Worm (Caenorhabditis elegans) whole organism, L2 larva: Measurements from ENCODE around the gene C32B5.18.

ENCODE experiments used
- ZK546.5 ChIP-seq: sonication (generic microtip); optimal IDR thresholded peaks from 2 replicates; lab custom pipeline; 2017; ENCODE audit warnings: missing biosample characterization, missing genetic modification characterization
- alr-1 ChIP-seq: fragments of 150-350 bp; optimal IDR thresholded peaks from 2 replicates; lab custom pipeline; 2014; ENCODE audit warnings: missing biosample characterization, missing genetic modification characterization
- aly-2 ChIP-seq: fragments of 150-350 bp; optimal IDR thresholded peaks from 2 replicates; lab custom pipeline; 2014; ENCODE audit warnings: missing biosample characterization, missing genetic modification characterization
- ama-1 ChIP-seq: fragments of 150-350 bp; optimal IDR thresholded peaks from 2 replicates; lab custom pipeline; 2018; ENCODE audit warnings: inconsistent platforms
- egl-27 ChIP-seq: sonication (generic microtip); optimal IDR thresholded peaks from 3 replicates; lab custom pipeline; 2017; ENCODE audit warnings: missing biosample characterization, missing genetic modification reagents, missing genetic modification characterization
- lin-39 ChIP-seq: fragments of 150-350 bp; optimal IDR thresholded peaks from 2 replicates; lab custom pipeline; 2014; ENCODE audit warnings: missing biosample characterization, missing genetic modification reagents, missing genetic modification characterization
- lsy-2 ChIP-seq, 2 experiments: fragments of 150-350 bp in 1 of 2; sonication (generic microtip) in 1 of 2; optimal IDR thresholded peaks; 2 replicates each; lab custom pipeline; 2014 to 2017; ENCODE audit warnings: missing biosample characterization in 2 of 2, missing genetic modification characterization in 2 of 2
- mdl-1 ChIP-seq, 2 experiments: fragments of 150-350 bp in 1 of 2; sonication (generic microtip) in 1 of 2; optimal IDR thresholded peaks; 2 replicates each; lab custom pipeline; 2017; ENCODE audit warnings: missing biosample characterization in 2 of 2, missing genetic modification characterization in 2 of 2
- nhr-237 ChIP-seq: fragments of 150-350 bp; optimal IDR thresholded peaks from 2 replicates; lab custom pipeline; 2014; ENCODE audit warnings: missing biosample characterization, missing genetic modification characterization
- unc-62 ChIP-seq: fragments of 150-350 bp; optimal IDR thresholded peaks from 2 replicates; lab custom pipeline; 2014; ENCODE audit warnings: missing biosample characterization, missing genetic modification reagents, missing genetic modification characterization
- ztf-11 ChIP-seq: sonication (generic microtip); optimal IDR thresholded peaks from 2 replicates; lab custom pipeline; 2017; ENCODE audit warnings: missing biosample characterization, missing genetic modification characterization
- ztf-4 ChIP-seq: fragments of 150-350 bp; optimal IDR thresholded peaks from 2 replicates; lab custom pipeline; 2014; ENCODE audit warnings: missing biosample characterization, missing genetic modification characterization

DNA sequence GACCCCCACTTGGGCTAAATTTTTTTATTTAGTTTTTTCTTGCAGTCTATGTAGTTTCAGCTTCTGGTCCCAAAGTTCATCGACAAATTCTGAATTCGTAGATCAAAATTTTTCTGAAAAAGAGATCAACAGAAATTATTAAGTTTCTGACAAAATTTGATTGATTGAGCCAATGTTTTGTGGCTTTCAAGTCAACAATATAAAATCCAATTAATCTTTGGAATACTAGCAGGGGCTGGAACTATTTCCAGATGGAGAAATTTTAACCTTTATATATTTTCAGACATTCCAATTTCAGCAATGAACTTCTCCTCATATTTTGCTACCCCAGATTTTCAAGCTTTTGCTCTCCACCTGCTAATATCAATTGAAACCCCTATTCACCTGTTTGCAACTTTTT is 22.5 kb downstream of the C32B5.18 start, which contains the start of gene srh-274:
- TF ChIP-seq unc-62 (GFP tag; lab: Kevin White, UChicago) = no peak
- no peak for TF ChIP-seq ztf-4
- TF ChIP-seq aly-2 (tag; lab: Kevin White, UChicago) = no peak
- no peak for TF ChIP-seq ama-1 (lab: Kevin White, UChicago)
- TF ChIP-seq lsy-2 (tag; optimal IDR thresholded peaks at IDR 0.05; lab: Kevin White, UChicago) = no peak
- TF ChIP-seq mdl-1 (tag; optimal IDR thresholded peaks at IDR 0.05; lab: Kevin White, UChicago) = no peak
- TF ChIP-seq alr-1 (tag; lab: Kevin White, UChicago) = no peak
- TF ChIP-seq egl-27 (tag; lab: Kevin White, UChicago) = no peak
- TF ChIP-seq ZK546.5 = no peak
- no peak for TF ChIP-seq lin-39 (tag; lab: Kevin White, UChicago)
- no peak for TF ChIP-seq ztf-11 (tag; lab: Kevin White, UChicago)
- no peak for TF ChIP-seq nhr-237 (tag; lab: Kevin White, UChicago)
